Worm (Caenorhabditis elegans) whole organism, L3 larva: ENCODE data around the gene rpb-6.

ENCODE experiments used
- ceh-82 ChIP-seq: fragments of 150-350 bp; optimal IDR thresholded peaks from 2 replicates; lab custom pipeline; 2014; ENCODE audit warnings: missing biosample characterization, missing genetic modification characterization
- egl-27 ChIP-seq: sonication (generic microtip); optimal IDR thresholded peaks from 4 replicates; lab custom pipeline; 2017; ENCODE audit warnings: missing biosample characterization, missing genetic modification reagents, missing genetic modification characterization
- lin-15B ChIP-seq: fragments of 150-350 bp; optimal IDR thresholded peaks from 2 replicates; lab custom pipeline; 2014; ENCODE audit warnings: missing biosample characterization, missing genetic modification characterization
- lsy-12 ChIP-seq: sonication (generic microtip); optimal IDR thresholded peaks from 2 replicates; lab custom pipeline; 2016; ENCODE audit warnings: mild to moderate bottlenecking, missing genetic modification characterization, missing compliant biosample characterization
- nfya-1 ChIP-seq: sonication (generic microtip); optimal IDR thresholded peaks from 2 replicates; lab custom pipeline; 2017; ENCODE audit warnings: missing genetic modification characterization, mild to moderate bottlenecking, missing compliant biosample characterization, antibody characterized with exemption, moderate library complexity; ENCODE audit not compliant: insufficient read depth
- nhr-12 ChIP-seq: fragments of 150-350 bp; optimal IDR thresholded peaks from 2 replicates; lab custom pipeline; 2014; ENCODE audit warnings: missing biosample characterization, missing genetic modification characterization
- nhr-28 ChIP-seq: fragments of 150-350 bp; optimal IDR thresholded peaks from 2 replicates; lab custom pipeline; 2014; ENCODE audit warnings: missing biosample characterization, missing genetic modification characterization
- nhr-76 ChIP-seq: fragments of 150-350 bp; sonication (generic microtip); optimal IDR thresholded peaks from 5 replicates; lab custom pipeline; 2014; ENCODE audit warnings: missing biosample characterization, missing genetic modification characterization
- nhr-77 ChIP-seq: fragments of 150-350 bp; optimal IDR thresholded peaks from 2 replicates; lab custom pipeline; 2014; ENCODE audit warnings: missing biosample characterization, missing genetic modification characterization
- ztf-11 ChIP-seq: fragments of 150-350 bp; optimal IDR thresholded peaks from 2 replicates; lab custom pipeline; 2014; ENCODE audit warnings: missing biosample characterization, missing genetic modification characterization

ce11 chrII:10563368-10563767, 15.8 kb upstream of the rpb-6 start, which contains the start of gene cdc-48.1:
- TF ChIP-seq nhr-76 (tag; lab: Kevin White, UChicago) = peak; percentile 94
- TF ChIP-seq lin-15B (tag; lab: Kevin White, UChicago) = peak; percentile 100
- peak; percentile 97 for TF ChIP-seq nhr-77
- peak; percentile 95 for TF ChIP-seq nhr-28
- TF ChIP-seq ceh-82 = peak; percentile 99
- TF ChIP-seq egl-27 (tag; lab: Kevin White, UChicago) = peak; percentile 99
- peak; percentile 100 for TF ChIP-seq lsy-12
- TF ChIP-seq nfya-1 = peak; percentile 99
- no peak for TF ChIP-seq nhr-12
- peak; percentile 54 for TF ChIP-seq ztf-11 (tag; lab: Kevin White, UChicago)
